Fruit fly (Drosophila melanogaster) whole organism, wandering third instar larva: ENCODE results near the gene Mal-B2.

Experiments
- CrebA ChIP-seq: fragments of 200-800 bp; sonication (Bioruptor generic); optimal IDR thresholded peaks from 2 replicates; lab custom pipeline; 2016; ENCODE audit warnings: missing biosample characterization, mild to moderate bottlenecking, missing genetic modification characterization, borderline replicate concordance
- brk ChIP-seq: fragments of 200-800 bp; sonication (Bioruptor generic); optimal IDR thresholded peaks from 2 replicates; lab custom pipeline; 2016; ENCODE audit warnings: missing biosample characterization, mild to moderate bottlenecking, missing genetic modification characterization
- h ChIP-seq: fragments of 200-800 bp; sonication (Bioruptor generic); optimal IDR thresholded peaks from 3 replicates; lab custom pipeline; 2016; ENCODE audit warnings: missing biosample characterization, mild to moderate bottlenecking, missing genetic modification characterization
- usp ChIP-seq: fragments of >200 bp; optimal IDR thresholded peaks from 2 replicates; lab custom pipeline; 2017; ENCODE audit warnings: missing biosample characterization, missing genetic modification characterization

dm6 chr2L:11816376-11816775, 33.4 kb upstream of the Mal-B2 start:
- no peak for TF ChIP-seq usp (GFP tag; lab: Kevin White, UChicago)
- no peak for TF ChIP-seq CrebA (GFP tag; lab: Kevin White, UChicago)
- TF ChIP-seq brk (GFP tag; lab: Kevin White, UChicago), result no peak
- peak; percentile 41 for TF ChIP-seq h (GFP tag; lab: Kevin White, UChicago)
